Fruit fly (Drosophila melanogaster): ENCODE measurements around the gene PolrMT.

PolrMT gene

dm6 chr2L:1068004-1068403 lies 40.2 kb downstream of the PolrMT start (continued):
- TF ChIP-seq prd (optimal IDR thresholded peaks at IDR 0.05) (no peak), prd (GFP tag; IDR thresholded peaks at IDR 0.05) (peak; percentile 13; the same call in 1 of the 3 replicates), CG10209 (GFP tag; optimal IDR thresholded peaks at IDR 0.05) (no peak), grn (GFP tag; optimal IDR thresholded peaks at IDR 0.05) (peak; percentile 29), D (optimal IDR thresholded peaks at IDR 0.05) (peak; percentile 82), D (GFP tag; optimal IDR thresholded peaks at IDR 0.05) (no peak)

- TF ChIP-seq twi (tag; optimal IDR thresholded peaks at IDR 0.05) (peak; percentile 26), Stat92E (GFP tag; optimal IDR thresholded peaks at IDR 0.05) (no peak), lola (GFP tag; optimal IDR thresholded peaks at IDR 0.05) (no peak), chinmo (GFP tag; IDR thresholded peaks at IDR 0.05; ENCODE audit: partially characterized antibody) (no peak), tll (GFP tag; optimal IDR thresholded peaks at IDR 0.05) (peak in 1 of 2 experiments; percentile 75), sd (tag; optimal IDR thresholded peaks at IDR 0.05) (no peak), CG9797 (GFP tag; optimal IDR thresholded peaks at IDR 0.05) (no peak), TFAM (GFP tag; optimal IDR thresholded peaks at IDR 0.05) (no peak), CG15479 (GFP tag; optimal IDR thresholded peaks at IDR 0.05) (peak; percentile 61), CG14860 (GFP tag; IDR thresholded peaks at IDR 0.05; ENCODE audit: partially characterized antibody) (no peak), D (optimal IDR thresholded peaks at IDR 0.05) (peak; percentile 45), D (GFP tag; optimal IDR thresholded peaks at IDR 0.05) (no peak), CG13624 (GFP tag; optimal IDR thresholded peaks at IDR 0.05) (no peak), phol (tag; optimal IDR thresholded peaks at IDR 0.05) (no peak), CG2116 (GFP tag; optimal IDR thresholded peaks at IDR 0.05) (no peak), hbn (GFP tag; IDR thresholded peaks at IDR 0.05; ENCODE audit: partially characterized antibody) (no peak), vvl (GFP tag; IDR thresholded peaks at IDR 0.05) (no peak), zen (tag; optimal IDR thresholded peaks at IDR 0.05) (peak; percentile 39)
Observed at dm6 chr2L:1066330-1066729, 41.8 kb downstream of the PolrMT start.

- 0 out of 2 replicates have a peak, but pooled peaks have one; percentile 6 for TF ChIP-seq onecut (GFP tag; IDR thresholded peaks at IDR 0.05)
- no peak for TF ChIP-seq Six4 (GFP tag; optimal IDR thresholded peaks at IDR 0.05)
- TF ChIP-seq ssp (GFP tag; IDR thresholded peaks at IDR 0.05): no peak
- TF ChIP-seq danr (GFP tag; IDR thresholded peaks at IDR 0.05): no peak
- no peak for TF ChIP-seq Hey (tag; optimal IDR thresholded peaks at IDR 0.05)
- no peak for TF ChIP-seq gcm2 (GFP tag; optimal IDR thresholded peaks at IDR 0.05)
- no peak for TF ChIP-seq CG13775 (GFP tag; optimal IDR thresholded peaks at IDR 0.05)
- no peak for TF ChIP-seq gsb (GFP tag; IDR thresholded peaks at IDR 0.05)
- no peak for TF ChIP-seq twi (tag; optimal IDR thresholded peaks at IDR 0.05)
- no peak for TF ChIP-seq CG31441 (GFP tag; IDR thresholded peaks at IDR 0.05)
- TF ChIP-seq CG10209 (GFP tag; optimal IDR thresholded peaks at IDR 0.05): no peak
- TF ChIP-seq h (optimal IDR thresholded peaks at IDR 0.05): no peak
- TF ChIP-seq pita (GFP tag; optimal IDR thresholded peaks at IDR 0.05): no peak
- 0 out of 2 replicates have a peak, but pooled peaks have one; percentile 42 for TF ChIP-seq sens-2 (GFP tag; IDR thresholded peaks at IDR 0.05)
- no peak for TF ChIP-seq seq (GFP tag; IDR thresholded peaks at IDR 0.05)
- no peak for TF ChIP-seq B-H2 (GFP tag; optimal IDR thresholded peaks at IDR 0.05)
- TF ChIP-seq sisA (GFP tag; IDR thresholded peaks at IDR 0.05): peak; percentile 38; the same call in 1 of the 2 replicates
- peak; percentile 44 for TF ChIP-seq dmrt11E (tag; optimal IDR thresholded peaks at IDR 0.05)
- no peak for TF ChIP-seq vnd (GFP tag; IDR thresholded peaks at IDR 0.05; ENCODE audit: partially characterized antibody)
- no peak for TF ChIP-seq CG10267 (tag; optimal IDR thresholded peaks at IDR 0.05)
- no peak for TF ChIP-seq Tbp (GFP tag; optimal IDR thresholded peaks at IDR 0.05)
- no peak for TF ChIP-seq GATAe (GFP tag; conservative IDR thresholded peaks at IDR 0.05)
- TF ChIP-seq CG10431 (GFP tag; optimal IDR thresholded peaks at IDR 0.05): no peak
- no peak for TF ChIP-seq hb (GFP tag; IDR thresholded peaks at IDR 0.05; ENCODE audit: partially characterized antibody)
- no peak for TF ChIP-seq CG1602 (GFP tag; optimal IDR thresholded peaks at IDR 0.05)
- TF ChIP-seq Elba2 (GFP tag; optimal IDR thresholded peaks at IDR 0.05): no peak
- TF ChIP-seq Mad (GFP tag; optimal IDR thresholded peaks at IDR 0.05): no peak
- no peak for TF ChIP-seq CG2889 (GFP tag; IDR thresholded peaks at IDR 0.05)
- no peak for TF ChIP-seq NfI (GFP tag; optimal IDR thresholded peaks at IDR 0.05)
Observed at dm6 chr2L:1065038-1065437, 43.1 kb downstream of the PolrMT start.
